Worm (Caenorhabditis elegans) whole organism, L4/young adult: Measurements from ENCODE around the gene nep-6.

Source experiments
- W03F9.2 ChIP-seq: fragments of 150-350 bp; optimal IDR thresholded peaks from 2 replicates; lab custom pipeline; 2014; ENCODE audit warnings: missing biosample characterization, missing genetic modification characterization
- him-1 ChIP-seq: sonication (generic microtip); optimal IDR thresholded peaks from 2 replicates; lab custom pipeline; 2016; ENCODE audit warnings: missing genotype, missing genetic modification reagents, missing genetic modification characterization, missing compliant biosample characterization

ce11 chrII:3368097-3368496 is 48.5 kb upstream of the nep-6 start, which contains the start of gene Y49F6C.7:
- TF ChIP-seq him-1 (tag; lab: Kevin White, UChicago) (no peak), W03F9.2 (no peak)
